Fruit fly (Drosophila melanogaster): Measurements from ENCODE around the gene CG10650.
A peak's percentile ranks its signal among the peaks of the same experiment; 100 is the strongest.

Gene CG10650

DNA sequence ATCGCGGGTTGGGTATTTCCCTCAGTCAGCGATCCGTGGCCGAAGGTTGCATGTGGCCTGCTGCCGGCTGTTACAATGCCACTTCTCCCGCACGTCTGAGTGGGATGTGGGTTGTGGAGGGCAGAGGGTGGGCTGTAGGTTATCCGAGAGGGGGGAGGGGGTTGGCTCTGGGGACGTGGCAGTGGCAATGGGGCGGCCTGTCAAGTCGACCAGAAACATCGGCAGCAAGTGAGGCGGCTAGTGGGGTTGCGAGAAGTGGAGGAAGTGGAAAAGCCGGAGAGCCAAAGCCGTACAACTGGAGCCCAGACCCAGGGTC lies 29.0 kb upstream of the CG10650 start (continued):
- TF ChIP-seq Pdp1 (GFP tag; optimal IDR thresholded peaks at IDR 0.05) (no peak), cwo (GFP tag; optimal IDR thresholded peaks at IDR 0.05) (no peak), gcm (GFP tag; optimal IDR thresholded peaks at IDR 0.05) (no peak), Jarid2 (GFP tag; optimal IDR thresholded peaks at IDR 0.05) (no peak), CG4617 (GFP tag; optimal IDR thresholded peaks at IDR 0.05; ENCODE audit: borderline replicate concordance) (no peak), Hr39 (optimal IDR thresholded peaks at IDR 0.05) (no peak), dimm (GFP tag; IDR thresholded peaks at IDR 0.05) (no peak), CG13424 (tag; optimal IDR thresholded peaks at IDR 0.05) (no peak), CG4424 (GFP tag; optimal IDR thresholded peaks at IDR 0.05) (no peak), Blimp-1 (GFP tag; optimal IDR thresholded peaks at IDR 0.05) (no peak), CG6854 (GFP tag; optimal IDR thresholded peaks at IDR 0.05) (no peak), p53 (GFP tag; optimal IDR thresholded peaks at IDR 0.05) (no peak), chif (GFP tag; optimal IDR thresholded peaks at IDR 0.05) (no peak), lab (GFP tag; optimal IDR thresholded peaks at IDR 0.05) (peak; percentile 19), sug (tag; optimal IDR thresholded peaks at IDR 0.05) (no peak), CG3163 (GFP tag; optimal IDR thresholded peaks at IDR 0.05) (no peak), CG14050 (GFP tag; IDR thresholded peaks at IDR 0.05) (no peak), wor (GFP tag; IDR thresholded peaks at IDR 0.05) (no peak), CG11085 (GFP tag; IDR thresholded peaks at IDR 0.05) (no peak), Bteb2 (GFP tag; optimal IDR thresholded peaks at IDR 0.05) (no peak), CG8281 (tag; optimal IDR thresholded peaks at IDR 0.05) (no peak), bcd (GFP tag; optimal IDR thresholded peaks at IDR 0.05) (peak; percentile 6), CG15269 (tag; optimal IDR thresholded peaks at IDR 0.05) (no peak), pfk (GFP tag; optimal IDR thresholded peaks at IDR 0.05) (no peak), CG2678 (tag; optimal IDR thresholded peaks at IDR 0.05) (no peak), danr (GFP tag; IDR thresholded peaks at IDR 0.05) (no peak), crp (GFP tag; optimal IDR thresholded peaks at IDR 0.05) (no peak), CG31365 (tag; optimal IDR thresholded peaks at IDR 0.05) (no peak), CG11247 (GFP tag; IDR thresholded peaks at IDR 0.05) (no peak), tap (tag; optimal IDR thresholded peaks at IDR 0.05) (no peak), HmgD (GFP tag; optimal IDR thresholded peaks at IDR 0.05) (no peak), ro (GFP tag; IDR thresholded peaks at IDR 0.05) (no peak), Vsx1 (GFP tag; optimal IDR thresholded peaks at IDR 0.05) (no peak), CG10321 (GFP tag; IDR thresholded peaks at IDR 0.05) (no peak), Gsc (GFP tag; IDR thresholded peaks at IDR 0.05) (no peak), dmrt99B (tag; optimal IDR thresholded peaks at IDR 0.05) (no peak), btn (GFP tag; optimal IDR thresholded peaks at IDR 0.05) (no peak), CG17912 (GFP tag; optimal IDR thresholded peaks at IDR 0.05) (no peak), sqz (GFP tag; optimal IDR thresholded peaks at IDR 0.05) (no peak), CG1024 (GFP tag; IDR thresholded peaks at IDR 0.05) (no peak), CG12104 (GFP tag; optimal IDR thresholded peaks at IDR 0.05) (peak; percentile 23), Hr51 (GFP tag; optimal IDR thresholded peaks at IDR 0.05) (no peak), Hr78 (GFP tag; optimal IDR thresholded peaks at IDR 0.05) (no peak), CG30431 (GFP tag; optimal IDR thresholded peaks at IDR 0.05) (no peak), CG8944 (GFP tag; optimal IDR thresholded peaks at IDR 0.05) (no peak), abd-A (tag; optimal IDR thresholded peaks at IDR 0.05) (peak; percentile 42), knrl (GFP tag; IDR thresholded peaks at IDR 0.05; ENCODE audit: partially characterized antibody) (no peak), CG7556 (GFP tag; optimal IDR thresholded peaks at IDR 0.05) (peak; percentile 60), CG10462 (GFP tag; optimal IDR thresholded peaks at IDR 0.05) (no peak), Dip2 (GFP tag; IDR thresholded peaks at IDR 0.05) (no peak), NFAT (GFP tag; IDR thresholded peaks at IDR 0.05) (no peak), Aef1 (GFP tag; IDR thresholded peaks at IDR 0.05) (no peak)

All from whole organism, embryonic.